Worm (Caenorhabditis elegans): ENCODE measurements around the gene T07H3.7.

Gene T07H3.7

ce11 chrII:1625666-1626065 lies 35.9 kb upstream of the T07H3.7 start, which contains the start of gene C08E3.14:
Gene C08E3.14 (plus strand): TSS chrII:1625966.
- TF ChIP-seq zip-2 (tag; optimal IDR thresholded peaks at IDR 0.05) (no peak), Y5F2A.4 (GFP tag; optimal IDR thresholded peaks at IDR 0.05) (no peak), madf-5 (GFP tag; IDR thresholded peaks at IDR 0.05) (no peak), mdt-29 (GFP tag; IDR thresholded peaks at IDR 0.05) (no peak), gei-8 (GFP tag; optimal IDR thresholded peaks at IDR 0.05) (no peak), tra-1 (GFP tag; IDR thresholded peaks at IDR 0.05) (no peak), T26A8.4 (GFP tag; IDR thresholded peaks at IDR 0.05) (no peak), tag-97 (GFP tag; IDR thresholded peaks at IDR 0.05) (no peak), arid-1 (GFP tag; conservative IDR thresholded peaks at IDR 0.05) (no peak), duxl-1 (tag; optimal IDR thresholded peaks at IDR 0.05; ENCODE audit: poor library complexity) (no peak), ztf-7 (tag; optimal IDR thresholded peaks at IDR 0.05) (no peak), ceh-28 (tag; optimal IDR thresholded peaks at IDR 0.05) (no peak), attf-4 (tag; optimal IDR thresholded peaks at IDR 0.05) (no peak), zip-11 (GFP tag; IDR thresholded peaks at IDR 0.05) (no peak), daf-19 (GFP tag; conservative IDR thresholded peaks at IDR 0.05) (no peak), mxl-2 (GFP tag; conservative IDR thresholded peaks at IDR 0.05) (no peak), nhr-102 (tag; optimal IDR thresholded peaks at IDR 0.05) (no peak)

ce11 chrII:1624572-1624971 lies 34.8 kb upstream of the T07H3.7 start, which contains the start of gene fbxa-160:
Gene fbxa-160 (minus strand): TSS chrII:1624672.
- TF ChIP-seq Y105C5A.15 (GFP tag; IDR thresholded peaks at IDR 0.05) (no peak), daf-8 (GFP tag; IDR thresholded peaks at IDR 0.05) (no peak), daf-19 (GFP tag; conservative IDR thresholded peaks at IDR 0.05) (no peak), rbr-2 (tag; optimal IDR thresholded peaks at IDR 0.05) (no peak), php-3 (GFP tag; IDR thresholded peaks at IDR 0.05) (no peak), egl-27 (tag; optimal IDR thresholded peaks at IDR 0.05) (no peak), lin-1 (GFP tag; IDR thresholded peaks at IDR 0.05) (no peak), F49E8.2 (tag; optimal IDR thresholded peaks at IDR 0.05; ENCODE audit: borderline replicate concordance) (no peak), hlh-30 (tag; optimal IDR thresholded peaks at IDR 0.05; ENCODE audit: insufficient read depth) (no peak), nhr-111 (GFP tag; optimal IDR thresholded peaks at IDR 0.05) (no peak), snpc-4 (tag; optimal IDR thresholded peaks at IDR 0.05) (no peak), skn-1 (tag; optimal IDR thresholded peaks at IDR 0.05) (no peak), hlh-11 (tag; optimal IDR thresholded peaks at IDR 0.05) (no peak)

ce11 chrII:1621795-1622194 lies 32.0 kb upstream of the T07H3.7 start:
- TF ChIP-seq daf-16 (GFP tag; optimal IDR thresholded peaks at IDR 0.05): no peak
- no peak for TF ChIP-seq daf-16 (tag; optimal IDR thresholded peaks at IDR 0.05)
- no peak for TF ChIP-seq mdl-1 (tag; optimal IDR thresholded peaks at IDR 0.05)
- TF ChIP-seq ZK337.2 (GFP tag; IDR thresholded peaks at IDR 0.05): no peak
- no peak for TF ChIP-seq tra-1 (GFP tag; IDR thresholded peaks at IDR 0.05)
- TF ChIP-seq lin-13 (GFP tag; optimal IDR thresholded peaks at IDR 0.05): no peak
- peak; percentile 95 for TF ChIP-seq pqm-1 (tag; optimal IDR thresholded peaks at IDR 0.05)
- no peak for TF ChIP-seq hmg-1.1 (GFP tag; IDR thresholded peaks at IDR 0.05)
- TF ChIP-seq nhr-48 (tag; optimal IDR thresholded peaks at IDR 0.05): no peak
- peak; percentile 15 for TF ChIP-seq mxl-3 (GFP tag; optimal IDR thresholded peaks at IDR 0.05)
- no peak for TF ChIP-seq T26A8.4 (GFP tag; IDR thresholded peaks at IDR 0.05)
- no peak for TF ChIP-seq zfp-3 (GFP tag; conservative IDR thresholded peaks at IDR 0.05)
- no peak for TF ChIP-seq mxl-2 (GFP tag; conservative IDR thresholded peaks at IDR 0.05)
- no peak for TF ChIP-seq nhr-11 (tag; optimal IDR thresholded peaks at IDR 0.05)
- no peak for TF ChIP-seq dve-1 (tag; optimal IDR thresholded peaks at IDR 0.05; ENCODE audit: insufficient read depth)
- TF ChIP-seq unc-62 (GFP tag; optimal IDR thresholded peaks at IDR 0.05 in 1 of 2): peak in 1 of 2 experiments; percentile 71
- TF ChIP-seq unc-62 (tag; optimal IDR thresholded peaks at IDR 0.05): no peak
- no peak for TF ChIP-seq R02D3.7 (tag; optimal IDR thresholded peaks at IDR 0.05)
- TF ChIP-seq madf-5 (GFP tag; IDR thresholded peaks at IDR 0.05): no peak
- TF ChIP-seq madf-9 (GFP tag; conservative IDR thresholded peaks at IDR 0.05): no peak
- no peak for TF ChIP-seq lim-7 (GFP tag; IDR thresholded peaks at IDR 0.05)
- TF ChIP-seq Y5F2A.4 (GFP tag; optimal IDR thresholded peaks at IDR 0.05): no peak
- no peak for TF ChIP-seq duxl-1 (tag; optimal IDR thresholded peaks at IDR 0.05; ENCODE audit: poor library complexity)
- TF ChIP-seq nhr-77 (tag; optimal IDR thresholded peaks at IDR 0.05): no peak
- peak; percentile 45 for TF ChIP-seq nhr-28 (tag; optimal IDR thresholded peaks at IDR 0.05)
- no peak for TF ChIP-seq dmd-6 (GFP tag; IDR thresholded peaks at IDR 0.05)
- TF ChIP-seq snpc-4 (tag; optimal IDR thresholded peaks at IDR 0.05): no peak
